Fruit fly (Drosophila melanogaster) whole organism, embryonic: ENCODE data around the gene CG31922.

Experiments
- CG10462 ChIP-seq: fragments of 200-800 bp; sonication (Bioruptor generic); optimal IDR thresholded peaks from 2 replicates; lab custom pipeline; 2016; ENCODE audit warnings: missing biosample characterization, missing genetic modification characterization
- CG10543 ChIP-seq: fragments of 200-800 bp; sonication (Bioruptor generic); optimal IDR thresholded peaks from 3 replicates; lab custom pipeline; 2017; ENCODE audit warnings: missing biosample characterization, mild to moderate bottlenecking, missing genetic modification characterization, moderate library complexity
- CG12071 ChIP-seq: fragments of 200-800 bp; sonication (Bioruptor generic); optimal IDR thresholded peaks from 3 replicates; lab custom pipeline; 2018; ENCODE audit warnings: missing biosample characterization, mild to moderate bottlenecking, missing genetic modification characterization
- CG12104 ChIP-seq: fragments of 200-800 bp; sonication (Bioruptor generic); optimal IDR thresholded peaks from 3 replicates; lab custom pipeline; 2016; ENCODE audit warnings: missing biosample characterization, missing genetic modification characterization
- CG12219 ChIP-seq: fragments of 200-800 bp; sonication (Bioruptor generic); optimal IDR thresholded peaks from 3 replicates; lab custom pipeline; 2018; ENCODE audit warnings: missing biosample characterization, mild to moderate bottlenecking, missing genetic modification characterization
- CG15479 ChIP-seq: fragments of 200-800 bp; sonication (Bioruptor generic); optimal IDR thresholded peaks from 3 replicates; lab custom pipeline; 2019; ENCODE audit warnings: missing biosample characterization, mild to moderate bottlenecking, missing genetic modification characterization, moderate library complexity
- CG17612 ChIP-seq: fragments of 200-800 bp; sonication (Bioruptor generic); IDR thresholded peaks from 2 replicates; pipeline ENCODE4 v1.3.6; 2022; ENCODE audit warnings: missing biosample characterization, missing genetic modification characterization
- CG32772 ChIP-seq: fragments of 200-800 bp; sonication (Bioruptor generic); IDR thresholded peaks from 2 replicates; pipeline ENCODE4 v1.3.6; 2022; ENCODE audit warnings: missing biosample characterization, missing genetic modification characterization
- CG3281 ChIP-seq: fragments of 200-800 bp; sonication (Bioruptor generic); optimal IDR thresholded peaks from 3 replicates; lab custom pipeline; 2017; ENCODE audit warnings: missing biosample characterization, mild to moderate bottlenecking, missing genetic modification characterization
- CG3407 ChIP-seq: fragments of 200-800 bp; sonication (Bioruptor generic); optimal IDR thresholded peaks from 2 replicates; lab custom pipeline; 2018; ENCODE audit warnings: missing biosample characterization, mild to moderate bottlenecking, missing genetic modification characterization
- CG34376 ChIP-seq: fragments of 200-800 bp; sonication (Bioruptor generic); optimal IDR thresholded peaks from 2 replicates; lab custom pipeline; 2018; ENCODE audit warnings: missing biosample characterization, mild to moderate bottlenecking, missing genetic modification characterization
- CG3838 ChIP-seq: fragments of 200-800 bp; sonication (Bioruptor generic); optimal IDR thresholded peaks from 3 replicates; lab custom pipeline; 2016; ENCODE audit warnings: missing biosample characterization, missing genetic modification characterization
- CG5245 ChIP-seq: fragments of 200-800 bp; sonication (Bioruptor generic); optimal IDR thresholded peaks from 3 replicates; lab custom pipeline; 2016; ENCODE audit warnings: missing biosample characterization, missing genetic modification characterization
- CG6689 ChIP-seq: fragments of 200-800 bp; sonication (Bioruptor generic); IDR thresholded peaks from 2 replicates; pipeline ENCODE4 v1.3.6; 2022; ENCODE audit warnings: missing biosample characterization, missing genetic modification characterization
- CG9797 ChIP-seq: fragments of 200-800 bp; sonication (Bioruptor generic); optimal IDR thresholded peaks from 3 replicates; lab custom pipeline; 2018; ENCODE audit warnings: missing biosample characterization, mild to moderate bottlenecking, missing genetic modification characterization
- D ChIP-seq, 2 experiments: fragments of 200-800 bp in 1 of 2; fragments of >200 bp in 1 of 2; sonication (Bioruptor generic) in 1 of 2; optimal IDR thresholded peaks; 2 replicates in 1 of 2; 3 replicates in 1 of 2; lab custom pipeline; 2017; ENCODE audit warnings: mild to moderate bottlenecking in 1 of 2, missing biosample characterization in 1 of 2, missing genetic modification characterization in 1 of 2, missing genetic modification reagents in 1 of 2
- D19A ChIP-seq: fragments of 200-800 bp; optimal IDR thresholded peaks from 3 replicates; lab custom pipeline; 2019; ENCODE audit warnings: missing biosample characterization, mild to moderate bottlenecking, missing genetic modification characterization, moderate library complexity
- Doc3 ChIP-seq: fragments of 200-800 bp; sonication (Bioruptor generic); IDR thresholded peaks from 3 replicates; pipeline ENCODE4 v1.3.6; 2022; ENCODE audit warnings: missing biosample characterization, missing genetic modification characterization; ENCODE audit not compliant: partially characterized antibody
- GATAe ChIP-seq: fragments of 200-800 bp; sonication (Bioruptor generic); conservative IDR thresholded peaks from 2 replicates; pipeline ENCODE4 v1.3.6; 2022; ENCODE audit warnings: missing biosample characterization, missing genetic modification characterization
- Hr78 ChIP-seq, 2 experiments: fragments of 200-800 bp in 1 of 2; fragments of >200 bp in 1 of 2; sonication (Bioruptor generic) in 1 of 2; optimal IDR thresholded peaks; 2 replicates each; lab custom pipeline; 2017 to 2019; ENCODE audit warnings: missing biosample characterization in 2 of 2, missing genetic modification characterization in 2 of 2, mild to moderate bottlenecking in 1 of 2, moderate library complexity in 1 of 2
- Med ChIP-seq: fragments of 200-800 bp; sonication (Bioruptor generic); peaks from one replicate; lab custom pipeline; 2016; ENCODE audit warnings: missing biosample characterization, missing genetic modification characterization, mild to moderate bottlenecking, inconsistent platforms, moderate library complexity
- Vsx1 ChIP-seq: fragments of 200-800 bp; sonication (Bioruptor generic); optimal IDR thresholded peaks from 2 replicates; lab custom pipeline; 2017; ENCODE audit warnings: missing biosample characterization, mild to moderate bottlenecking, missing genetic modification characterization, missing genetic modification reagents
- bcd ChIP-seq: fragments of 200-800 bp; sonication (Bioruptor generic); optimal IDR thresholded peaks from 2 replicates; lab custom pipeline; 2017; ENCODE audit warnings: missing biosample characterization, mild to moderate bottlenecking, missing genetic modification characterization
- crc ChIP-seq: fragments of 200-800 bp; sonication (Bioruptor generic); optimal IDR thresholded peaks from 2 replicates; lab custom pipeline; 2016; ENCODE audit warnings: missing biosample characterization, missing genetic modification characterization
- crol ChIP-seq: fragments of 200-800 bp; sonication (Bioruptor generic); IDR thresholded peaks from 2 replicates; pipeline ENCODE4 v1.3.6; 2022; ENCODE audit warnings: missing biosample characterization, missing genetic modification characterization
- gcm ChIP-seq: fragments of 200-800 bp; sonication (Bioruptor generic); optimal IDR thresholded peaks from 2 replicates; lab custom pipeline; 2019; ENCODE audit warnings: missing biosample characterization, mild to moderate bottlenecking, missing genetic modification characterization, moderate library complexity
- grn ChIP-seq: fragments of 200-800 bp; sonication (Bioruptor generic); optimal IDR thresholded peaks from 3 replicates; lab custom pipeline; 2017; ENCODE audit warnings: missing biosample characterization, missing genetic modification characterization
- ken ChIP-seq: fragments of 200-800 bp; sonication (Bioruptor generic); IDR thresholded peaks from 3 replicates; pipeline ENCODE4 v1.3.6; 2022; ENCODE audit warnings: missing biosample characterization, missing genetic modification characterization
- klu ChIP-seq: fragments of 200-800 bp; sonication (Bioruptor generic); IDR thresholded peaks from 2 replicates; pipeline ENCODE4 v1.3.6; 2022; ENCODE audit warnings: missing biosample characterization, missing genetic modification characterization
- knrl ChIP-seq: fragments of 200-800 bp; sonication (Bioruptor generic); IDR thresholded peaks from 3 replicates; pipeline ENCODE4 v1.3.6; 2022; ENCODE audit warnings: missing biosample characterization, missing genetic modification characterization; ENCODE audit not compliant: partially characterized antibody
- mirr ChIP-seq: fragments of 200-800 bp; sonication (Bioruptor generic); optimal IDR thresholded peaks from 3 replicates; lab custom pipeline; 2018; ENCODE audit warnings: missing biosample characterization, mild to moderate bottlenecking, missing genetic modification characterization
- nau ChIP-seq: fragments of 200-800 bp; sonication (Bioruptor generic); optimal IDR thresholded peaks from 3 replicates; lab custom pipeline; 2017; ENCODE audit warnings: missing biosample characterization, mild to moderate bottlenecking, missing genetic modification characterization, missing genetic modification reagents
- rib ChIP-seq: fragments of 200-800 bp; sonication (Bioruptor generic); IDR thresholded peaks from 2 replicates; pipeline ENCODE4 v1.3.6; 2022; ENCODE audit warnings: missing biosample characterization, missing genetic modification characterization
- sd ChIP-seq: fragments of 200-800 bp; sonication (Bioruptor generic); optimal IDR thresholded peaks from 3 replicates; lab custom pipeline; 2018; ENCODE audit warnings: missing biosample characterization, mild to moderate bottlenecking, missing genetic modification characterization, moderate library complexity
- sim ChIP-seq: fragments of 200-800 bp; sonication (Bioruptor generic); IDR thresholded peaks from 2 replicates; pipeline ENCODE4 v1.3.6; 2022; ENCODE audit warnings: missing biosample characterization, missing genetic modification characterization
- slbo ChIP-seq: fragments of 200-800 bp; sonication (Bioruptor generic); IDR thresholded peaks from 2 replicates; pipeline ENCODE4 v1.3.6; 2022; ENCODE audit warnings: missing biosample characterization, missing genetic modification characterization
- sug ChIP-seq: fragments of 200-800 bp; optimal IDR thresholded peaks from 2 replicates; lab custom pipeline; 2019; ENCODE audit warnings: missing biosample characterization, mild to moderate bottlenecking, missing genetic modification characterization, moderate library complexity
- yki ChIP-seq: fragments of >200 bp; optimal IDR thresholded peaks from 3 replicates; lab custom pipeline; 2018

The CG31922 gene

dm6 chr2L:1120206-1120902 lies 49.6 kb upstream of the CG31922 start (continued):
- no peak for TF ChIP-seq crc (GFP tag; lab: Kevin White, UChicago)
- TF ChIP-seq CG12219 (GFP tag; lab: Kevin White, UChicago) = no peak
- no peak for TF ChIP-seq Doc3
- peak; percentile 95 for TF ChIP-seq GATAe (GFP tag; lab: Robert Waterston, UW)
- TF ChIP-seq CG34376 (GFP tag; lab: Kevin White, UChicago) = peak; percentile 23
- no peak for TF ChIP-seq D (optimal IDR thresholded peaks at IDR 0.05; lab: Kevin White, UChicago)
- TF ChIP-seq D (GFP tag; optimal IDR thresholded peaks at IDR 0.05; lab: Kevin White, UChicago) = no peak
- peak; percentile 11 for TF ChIP-seq mirr (GFP tag; lab: Kevin White, UChicago)
- no peak for TF ChIP-seq Hr78 (GFP tag; optimal IDR thresholded peaks at IDR 0.05; lab: Kevin White, UChicago)
- peak; percentile 42 for TF ChIP-seq grn (GFP tag; lab: Kevin White, UChicago)
- peak; percentile 15 for TF ChIP-seq CG15479 (GFP tag; lab: Kevin White, UChicago)
- no peak for TF ChIP-seq Vsx1
- no peak for TF ChIP-seq D19A (tag; lab: Kevin White, UChicago)
- no peak for TF ChIP-seq CG3838 (GFP tag; lab: Kevin White, UChicago)
- 0 out of 2 replicates have a peak, but pooled peaks have one; percentile 9 for TF ChIP-seq rib (GFP tag; lab: Robert Waterston, UW)
- peak; percentile 11 for TF ChIP-seq sug (tag; lab: Kevin White, UChicago)
- TF ChIP-seq yki (lab: Kevin White, UChicago) = no peak
- no peak for TF ChIP-seq CG10462 (GFP tag; lab: Kevin White, UChicago)
- peak; percentile 9 for TF ChIP-seq sd (tag; lab: Kevin White, UChicago)
- TF ChIP-seq slbo = no peak
- TF ChIP-seq crol = peak; percentile 23; the same call in 1 of the 2 replicates
- TF ChIP-seq gcm (GFP tag; lab: Kevin White, UChicago) = no peak
- no peak for TF ChIP-seq CG32772 (GFP tag; lab: Robert Waterston, UW)
- TF ChIP-seq CG3281 = no peak
- peak; percentile 59 for TF ChIP-seq Med (GFP tag; lab: Kevin White, UChicago)
- no peak for TF ChIP-seq CG17612 (GFP tag; lab: Robert Waterston, UW)
- TF ChIP-seq CG3407 = no peak
- no peak for TF ChIP-seq bcd (GFP tag; lab: Kevin White, UChicago)
- no peak for TF ChIP-seq nau (GFP tag; lab: Kevin White, UChicago)
- TF ChIP-seq knrl (GFP tag; lab: Robert Waterston, UW) = no peak
- TF ChIP-seq klu (GFP tag; lab: Robert Waterston, UW) = no peak
- TF ChIP-seq ken (GFP tag; lab: Robert Waterston, UW) = no peak
- TF ChIP-seq CG12071 = no peak
- no peak for TF ChIP-seq CG5245 (GFP tag; lab: Kevin White, UChicago)
- no peak for TF ChIP-seq CG6689 (GFP tag; lab: Robert Waterston, UW)
- no peak for TF ChIP-seq sim (GFP tag; lab: Robert Waterston, UW)
- TF ChIP-seq CG10543 (GFP tag; lab: Kevin White, UChicago) = no peak
- TF ChIP-seq CG9797 (GFP tag; lab: Kevin White, UChicago) = no peak
- TF ChIP-seq CG12104 (GFP tag; lab: Kevin White, UChicago) = no peak
